Worm (Caenorhabditis elegans) whole organism, L3 larva: Measurements from ENCODE around the gene T28D9.16.

Source experiments
- R02D3.7 ChIP-seq: fragments of 150-350 bp; optimal IDR thresholded peaks from 2 replicates; lab custom pipeline; 2014; ENCODE audit warnings: missing biosample characterization, missing genetic modification characterization
- ZK546.5 ChIP-seq: sonication (generic microtip); optimal IDR thresholded peaks from 2 replicates; lab custom pipeline; 2017; ENCODE audit warnings: missing biosample characterization, missing genetic modification characterization
- aly-2 ChIP-seq: fragments of 150-350 bp; optimal IDR thresholded peaks from 2 replicates; lab custom pipeline; 2014; ENCODE audit warnings: missing biosample characterization, missing genetic modification characterization
- ama-1 ChIP-seq: fragments of 150-350 bp; optimal IDR thresholded peaks from 2 replicates; lab custom pipeline; 2018
- ceh-16 ChIP-seq: sonication (generic microtip); optimal IDR thresholded peaks from 2 replicates; lab custom pipeline; 2017; ENCODE audit warnings: missing biosample characterization, missing genetic modification characterization
- ceh-28 ChIP-seq: fragments of 150-350 bp; optimal IDR thresholded peaks from 2 replicates; lab custom pipeline; 2014; ENCODE audit warnings: missing biosample characterization, missing genetic modification reagents, missing genetic modification characterization
- ceh-82 ChIP-seq: fragments of 150-350 bp; optimal IDR thresholded peaks from 2 replicates; lab custom pipeline; 2014; ENCODE audit warnings: missing biosample characterization, missing genetic modification characterization
- ceh-9 ChIP-seq: sonication (generic microtip); optimal IDR thresholded peaks from 2 replicates; lab custom pipeline; 2018; ENCODE audit warnings: missing biosample characterization, missing genetic modification characterization
- daf-12 ChIP-seq: fragments of 150-350 bp; optimal IDR thresholded peaks from 2 replicates; lab custom pipeline; 2014; ENCODE audit warnings: missing biosample characterization, missing genetic modification reagents, missing genetic modification characterization
- egl-27 ChIP-seq: sonication (generic microtip); optimal IDR thresholded peaks from 4 replicates; lab custom pipeline; 2017; ENCODE audit warnings: missing biosample characterization, missing genetic modification reagents, missing genetic modification characterization
- egl-5 ChIP-seq: fragments of 150-350 bp; optimal IDR thresholded peaks from 2 replicates; lab custom pipeline; 2017; ENCODE audit warnings: missing biosample characterization, missing genetic modification reagents, missing genetic modification characterization, inconsistent platforms
- elt-2 ChIP-seq: sonication (generic microtip); optimal IDR thresholded peaks from 2 replicates; lab custom pipeline; 2016; ENCODE audit warnings: missing genetic modification reagents, mild to moderate bottlenecking, missing genetic modification characterization, missing compliant biosample characterization
- elt-3 ChIP-seq, 3 experiments: fragments of 150-350 bp in 1 of 3; sonication (generic microtip) in 2 of 3; optimal IDR thresholded peaks; 2 replicates in 2 of 3; 4 replicates in 1 of 3; lab custom pipeline; 2014 to 2017; ENCODE audit warnings: missing biosample characterization in 3 of 3, missing genetic modification characterization in 3 of 3
- eor-1 ChIP-seq, 2 experiments: fragments of 150-350 bp; optimal IDR thresholded peaks; 2 replicates each; lab custom pipeline; 2014 to 2018; ENCODE audit warnings: missing biosample characterization in 2 of 2, missing genetic modification characterization in 2 of 2
- fkh-10 ChIP-seq: sonication (generic microtip); optimal IDR thresholded peaks from 2 replicates; lab custom pipeline; 2017; ENCODE audit warnings: missing biosample characterization, missing genetic modification reagents, missing genetic modification characterization
- fkh-2 ChIP-seq: fragments of 150-350 bp; optimal IDR thresholded peaks from 2 replicates; lab custom pipeline; 2014; ENCODE audit warnings: missing biosample characterization, missing genetic modification reagents, missing genetic modification characterization
- fos-1 ChIP-seq: fragments of 150-350 bp; optimal IDR thresholded peaks from 2 replicates; lab custom pipeline; 2014; ENCODE audit warnings: missing biosample characterization, missing genetic modification characterization
- hmg-11 ChIP-seq: sonication (generic microtip); optimal IDR thresholded peaks from 2 replicates; lab custom pipeline; 2016; ENCODE audit warnings: missing genetic modification characterization, missing compliant biosample characterization
- jun-1 ChIP-seq: fragments of 150-350 bp; optimal IDR thresholded peaks from 2 replicates; lab custom pipeline; 2014; ENCODE audit warnings: missing biosample characterization, missing genetic modification reagents, missing genetic modification characterization
- lin-15B ChIP-seq: fragments of 150-350 bp; optimal IDR thresholded peaks from 2 replicates; lab custom pipeline; 2014; ENCODE audit warnings: missing biosample characterization, missing genetic modification characterization
- lin-39 ChIP-seq: fragments of 150-350 bp; optimal IDR thresholded peaks from 2 replicates; lab custom pipeline; 2018; ENCODE audit warnings: missing biosample characterization, missing genetic modification reagents, missing genetic modification characterization
- lsy-12 ChIP-seq: sonication (generic microtip); optimal IDR thresholded peaks from 2 replicates; lab custom pipeline; 2016; ENCODE audit warnings: mild to moderate bottlenecking, missing genetic modification characterization, missing compliant biosample characterization
- mdl-1 ChIP-seq: fragments of 150-350 bp; optimal IDR thresholded peaks from 2 replicates; lab custom pipeline; 2014; ENCODE audit warnings: missing biosample characterization, missing genetic modification characterization
- mml-1 ChIP-seq: fragments of 150-350 bp; sonication (generic microtip); optimal IDR thresholded peaks from 3 replicates; lab custom pipeline; 2014; ENCODE audit warnings: missing biosample characterization, missing genetic modification characterization
- nfya-1 ChIP-seq: sonication (generic microtip); optimal IDR thresholded peaks from 2 replicates; lab custom pipeline; 2017; ENCODE audit warnings: missing genetic modification characterization, mild to moderate bottlenecking, missing compliant biosample characterization, antibody characterized with exemption, moderate library complexity; ENCODE audit not compliant: insufficient read depth
- nhr-11 ChIP-seq: fragments of 150-350 bp; optimal IDR thresholded peaks from 2 replicates; lab custom pipeline; 2014; ENCODE audit warnings: missing biosample characterization, missing genetic modification characterization
- nhr-12 ChIP-seq: fragments of 150-350 bp; optimal IDR thresholded peaks from 2 replicates; lab custom pipeline; 2014; ENCODE audit warnings: missing biosample characterization, missing genetic modification characterization
- nhr-23 ChIP-seq: fragments of 150-350 bp; optimal IDR thresholded peaks from 2 replicates; lab custom pipeline; 2014; ENCODE audit warnings: missing biosample characterization, missing genetic modification reagents, missing genetic modification characterization
- nhr-237 ChIP-seq: fragments of 150-350 bp; optimal IDR thresholded peaks from 2 replicates; lab custom pipeline; 2014; ENCODE audit warnings: missing biosample characterization, missing genetic modification characterization
- nhr-25 ChIP-seq: sonication (generic microtip); optimal IDR thresholded peaks from 2 replicates; lab custom pipeline; 2017; ENCODE audit warnings: missing biosample characterization, missing genetic modification characterization
- nhr-28 ChIP-seq: fragments of 150-350 bp; optimal IDR thresholded peaks from 2 replicates; lab custom pipeline; 2014; ENCODE audit warnings: missing biosample characterization, missing genetic modification characterization
- nhr-43 ChIP-seq: sonication (generic microtip); optimal IDR thresholded peaks from 2 replicates; lab custom pipeline; 2016; ENCODE audit warnings: mild to moderate bottlenecking, missing genetic modification characterization, missing compliant biosample characterization; ENCODE audit not compliant: poor library complexity, severe bottlenecking
- nhr-67 ChIP-seq: fragments of 150-350 bp; optimal IDR thresholded peaks from 2 replicates; lab custom pipeline; 2014; ENCODE audit warnings: missing biosample characterization, missing genetic modification characterization
- nhr-76 ChIP-seq: fragments of 150-350 bp; sonication (generic microtip); optimal IDR thresholded peaks from 5 replicates; lab custom pipeline; 2014; ENCODE audit warnings: missing biosample characterization, missing genetic modification characterization
- nhr-77 ChIP-seq: fragments of 150-350 bp; optimal IDR thresholded peaks from 2 replicates; lab custom pipeline; 2014; ENCODE audit warnings: missing biosample characterization, missing genetic modification characterization
- pha-4 ChIP-seq: fragments of 150-350 bp; optimal IDR thresholded peaks from 2 replicates; lab custom pipeline; 2014; ENCODE audit warnings: missing biosample characterization, missing genetic modification reagents, missing genetic modification characterization
- pqm-1 ChIP-seq: fragments of 150-350 bp; optimal IDR thresholded peaks from 2 replicates; lab custom pipeline; 2017; ENCODE audit warnings: missing biosample characterization, missing genetic modification characterization, inconsistent platforms
- sea-2 ChIP-seq: fragments of 150-350 bp; sonication (generic microtip); optimal IDR thresholded peaks from 4 replicates; lab custom pipeline; 2014; ENCODE audit warnings: missing biosample characterization, missing genetic modification reagents, missing genetic modification characterization
- skn-1 ChIP-seq: fragments of 150-350 bp; optimal IDR thresholded peaks from 2 replicates; lab custom pipeline; 2014; ENCODE audit warnings: missing biosample characterization, missing genetic modification characterization
- snpc-4 ChIP-seq: fragments of 150-350 bp; optimal IDR thresholded peaks from 2 replicates; lab custom pipeline; 2014; ENCODE audit warnings: missing biosample characterization, missing genetic modification characterization
- tbx-2 ChIP-seq: sonication (generic microtip); optimal IDR thresholded peaks from 2 replicates; lab custom pipeline; 2016; ENCODE audit warnings: mild to moderate bottlenecking, missing genetic modification characterization, missing compliant biosample characterization
- unc-39 ChIP-seq: sonication (generic microtip); optimal IDR thresholded peaks from 4 replicates; lab custom pipeline; 2017; ENCODE audit warnings: missing biosample characterization, missing genetic modification characterization
- unc-62 ChIP-seq: fragments of 150-350 bp; sonication (generic microtip); optimal IDR thresholded peaks from 4 replicates; lab custom pipeline; 2014; ENCODE audit warnings: missing biosample characterization, missing genetic modification reagents, missing genetic modification characterization
- zag-1 ChIP-seq: fragments of 150-350 bp; optimal IDR thresholded peaks from 2 replicates; lab custom pipeline; 2014; ENCODE audit warnings: missing biosample characterization, missing genetic modification characterization
- ztf-11 ChIP-seq: fragments of 150-350 bp; optimal IDR thresholded peaks from 2 replicates; lab custom pipeline; 2014; ENCODE audit warnings: missing biosample characterization, missing genetic modification characterization
- ztf-4 ChIP-seq: fragments of 150-350 bp; optimal IDR thresholded peaks from 2 replicates; lab custom pipeline; 2014; ENCODE audit warnings: missing biosample characterization, missing genetic modification characterization

The T28D9.16 gene

DNA sequence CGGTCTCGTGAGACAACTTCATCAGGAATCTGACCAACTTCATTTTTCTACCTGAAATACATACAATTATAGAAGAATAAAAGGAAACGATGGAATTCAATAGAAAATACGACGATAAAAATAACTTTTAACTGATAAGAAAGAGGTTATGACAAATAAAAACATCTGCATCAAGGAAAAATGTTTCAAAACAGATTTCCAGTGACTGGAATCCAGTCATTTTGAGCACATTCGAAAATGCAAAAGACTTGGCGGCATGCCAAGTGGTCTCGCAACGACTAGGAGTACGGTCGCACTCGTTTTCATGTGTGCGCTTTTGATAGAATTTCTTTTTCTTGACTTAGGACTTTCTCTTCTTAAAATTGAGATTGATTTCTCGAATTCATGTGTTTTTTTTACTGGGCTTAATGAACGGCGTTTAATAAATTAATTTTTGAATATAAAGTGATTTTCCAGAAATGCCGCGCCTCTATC is 14.3 kb downstream of the T28D9.16 start, which contains the start of the genes snr-3 and rsp-5:
TSS of gene snr-3 (minus strand) at position 51 of the 474 bp plus-strand sequence.
TSS of gene rsp-5 (plus strand) at position 455 of the 474 bp plus-strand sequence.
- TF ChIP-seq ZK546.5 (tag; lab: Kevin White, UChicago) (no peak), fos-1 (no peak), lin-15B (peak; percentile 78), nhr-237 (no peak), nfya-1 (tag; lab: Kevin White, UChicago) (peak; percentile 95), nhr-76 (tag; lab: Kevin White, UChicago) (no peak), ceh-9 (tag; lab: Kevin White, UChicago) (no peak), ama-1 (lab: Kevin White, UChicago) (no peak), zag-1 (tag; lab: Kevin White, UChicago) (no peak), hmg-11 (no peak), eor-1 (tag; optimal IDR thresholded peaks at IDR 0.05; lab: Kevin White, UChicago) (no peak), aly-2 (no peak), R02D3.7 (tag; lab: Kevin White, UChicago) (peak; percentile 51), nhr-77 (tag; lab: Kevin White, UChicago) (no peak), nhr-28 (tag; lab: Kevin White, UChicago) (no peak), elt-2 (peak; percentile 47), mdl-1 (tag; lab: Kevin White, UChicago) (no peak), nhr-25 (tag; lab: Kevin White, UChicago) (peak; percentile 85), pqm-1 (tag; lab: Kevin White, UChicago) (peak; percentile 34), nhr-12 (tag; lab: Kevin White, UChicago) (no peak), mml-1 (tag; lab: Kevin White, UChicago) (no peak), ceh-82 (no peak), jun-1 (tag; lab: Kevin White, UChicago) (no peak), sea-2 (no peak), ceh-28 (tag; lab: Kevin White, UChicago) (peak; percentile 22), ztf-4 (tag; lab: Kevin White, UChicago) (no peak), fkh-10 (GFP tag; lab: Kevin White, UChicago) (no peak), ceh-16 (tag; lab: Kevin White, UChicago) (no peak), lin-39 (tag; lab: Kevin White, UChicago) (peak; percentile 61), fkh-2 (tag; lab: Kevin White, UChicago) (no peak), daf-12 (no peak), nhr-11 (no peak), tbx-2 (no peak), skn-1 (tag; lab: Kevin White, UChicago) (no peak), egl-5 (tag; lab: Kevin White, UChicago) (peak; percentile 92), nhr-23 (peak; percentile 80), lsy-12 (tag; lab: Kevin White, UChicago) (peak; percentile 9), nhr-43 (tag; lab: Kevin White, UChicago) (peak; percentile 39), elt-3 (tag; optimal IDR thresholded peaks at IDR 0.05; lab: Kevin White, UChicago) (no peak), egl-27 (tag; lab: Kevin White, UChicago) (no peak), ztf-11 (tag; lab: Kevin White, UChicago) (no peak), pha-4 (tag; lab: Kevin White, UChicago) (peak; percentile 81), snpc-4 (tag; lab: Kevin White, UChicago) (peak; percentile 63), nhr-67 (tag; lab: Kevin White, UChicago) (no peak), unc-62 (GFP tag; lab: Kevin White, UChicago) (no peak)

DNA sequence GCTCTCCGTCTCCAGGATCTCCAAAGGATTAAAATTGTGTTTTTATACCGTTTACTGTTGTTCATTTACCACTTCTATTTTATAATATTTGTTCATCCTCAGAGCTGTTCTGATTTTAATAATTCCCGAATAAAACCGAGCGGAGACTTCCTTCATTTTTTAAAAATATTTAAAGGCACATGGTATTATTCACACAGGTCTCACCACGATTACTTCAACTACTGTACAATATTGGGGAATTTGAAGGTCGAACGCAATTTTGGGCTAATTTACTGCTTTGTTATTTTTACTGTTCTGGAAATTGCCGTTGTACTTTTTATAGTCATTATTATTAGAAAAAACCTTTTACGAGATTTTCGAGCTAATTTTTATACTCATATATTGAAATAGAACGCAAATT is 15.7 kb downstream of the T28D9.16 start:
- TF ChIP-seq hmg-11 (no peak), ZK546.5 (tag; lab: Kevin White, UChicago) (no peak), eor-1 (tag; optimal IDR thresholded peaks at IDR 0.05; lab: Kevin White, UChicago) (no peak), fos-1 (no peak), nhr-23 (no peak), unc-39 (tag; lab: Kevin White, UChicago) (no peak), lin-39 (tag; lab: Kevin White, UChicago) (no peak)
